Worm (Caenorhabditis elegans) whole organism, L1 larva: ENCODE measurements around the gene nspg-1.

Source experiments
- aha-1 ChIP-seq: fragments of 150-350 bp; optimal IDR thresholded peaks from 2 replicates; lab custom pipeline; 2014; ENCODE audit warnings: missing biosample characterization, missing genetic modification characterization
- blmp-1 ChIP-seq: fragments of 150-350 bp; optimal IDR thresholded peaks from 2 replicates; lab custom pipeline; 2014; ENCODE audit warnings: missing biosample characterization, missing genetic modification characterization
- ceh-63 ChIP-seq: fragments of 200-800 bp; sonication (Bioruptor generic); optimal IDR thresholded peaks from 2 replicates; lab custom pipeline; 2018; ENCODE audit warnings: mild to moderate bottlenecking, missing genetic modification characterization, missing compliant biosample characterization
- ceh-8 ChIP-seq: fragments of 200-800 bp; sonication (Bioruptor generic); optimal IDR thresholded peaks from 2 replicates; lab custom pipeline; 2018; ENCODE audit warnings: mild to moderate bottlenecking, missing genetic modification characterization, moderate library complexity, missing compliant biosample characterization
- ceh-88 ChIP-seq: fragments of 200-800 bp; sonication (Bioruptor generic); IDR thresholded peaks from 2 replicates; pipeline ENCODE4 v1.3.6; 2022; ENCODE audit warnings: missing genetic modification characterization, missing compliant biosample characterization
- ceh-90 ChIP-seq: sonication (generic microtip); optimal IDR thresholded peaks from 2 replicates; lab custom pipeline; 2016; ENCODE audit warnings: missing genetic modification characterization, missing compliant biosample characterization
- dsc-1 ChIP-seq: sonication (generic microtip); optimal IDR thresholded peaks from 2 replicates; lab custom pipeline; 2016; ENCODE audit warnings: mild to moderate bottlenecking, missing genetic modification characterization, missing compliant biosample characterization
- efl-3 ChIP-seq: fragments of 200-800 bp; sonication (Bioruptor generic); optimal IDR thresholded peaks from 2 replicates; lab custom pipeline; 2018; ENCODE audit warnings: mild to moderate bottlenecking, missing genetic modification characterization, missing compliant biosample characterization
- egl-13 ChIP-seq: sonication (generic microtip); optimal IDR thresholded peaks from 2 replicates; lab custom pipeline; 2016; ENCODE audit warnings: missing genotype, missing genetic modification reagents, missing genetic modification characterization, missing compliant biosample characterization
- elt-2 ChIP-seq: sonication (generic microtip); optimal IDR thresholded peaks from 2 replicates; lab custom pipeline; 2016; ENCODE audit warnings: missing genetic modification characterization, mild to moderate bottlenecking, inconsistent platforms, missing compliant biosample characterization, missing genetic modification reagents
- fkh-8 ChIP-seq: sonication (generic microtip); optimal IDR thresholded peaks from 2 replicates; lab custom pipeline; 2016; ENCODE audit warnings: mild to moderate bottlenecking, missing genetic modification characterization, missing compliant biosample characterization
- hlh-17 ChIP-seq: fragments of 200-800 bp; sonication (Bioruptor generic); optimal IDR thresholded peaks from 2 replicates; lab custom pipeline; 2018; ENCODE audit warnings: missing genetic modification characterization, mild to moderate bottlenecking, missing compliant biosample characterization, moderate library complexity, borderline replicate concordance
- isw-1 ChIP-seq: fragments of 200-800 bp; sonication (Bioruptor generic); IDR thresholded peaks from 2 replicates; pipeline ENCODE4 v1.3.6; 2022; ENCODE audit warnings: missing genetic modification characterization, missing compliant biosample characterization
- lin-13 ChIP-seq: fragments of 150-350 bp; optimal IDR thresholded peaks from 2 replicates; lab custom pipeline; 2014; ENCODE audit warnings: missing biosample characterization, missing genetic modification reagents, missing genetic modification characterization
- lin-35 ChIP-seq, 2 experiments: fragments of 150-350 bp; optimal IDR thresholded peaks; 2 replicates each; lab custom pipeline; 2014; ENCODE audit warnings: missing biosample characterization in 2 of 2, missing genetic modification characterization in 2 of 2, missing genetic modification reagents in 2 of 2
- mep-1 ChIP-seq: fragments of 150-350 bp; optimal IDR thresholded peaks from 2 replicates; lab custom pipeline; 2014; ENCODE audit warnings: missing biosample characterization, missing genetic modification characterization
- nhr-11 ChIP-seq: fragments of 150-350 bp; optimal IDR thresholded peaks from 2 replicates; lab custom pipeline; 2014; ENCODE audit warnings: missing biosample characterization, missing genetic modification characterization
- nhr-20 ChIP-seq: sonication (generic microtip); optimal IDR thresholded peaks from 2 replicates; lab custom pipeline; 2016; ENCODE audit warnings: mild to moderate bottlenecking, missing genetic modification characterization, missing compliant biosample characterization
- nhr-28 ChIP-seq: fragments of 150-350 bp; optimal IDR thresholded peaks from 2 replicates; lab custom pipeline; 2014; ENCODE audit warnings: missing biosample characterization, missing genetic modification characterization
- nhr-47 ChIP-seq: sonication (generic microtip); optimal IDR thresholded peaks from 2 replicates; lab custom pipeline; 2016; ENCODE audit warnings: mild to moderate bottlenecking, missing genetic modification characterization, moderate library complexity, missing compliant biosample characterization
- nhr-71 ChIP-seq: sonication (generic microtip); optimal IDR thresholded peaks from 2 replicates; lab custom pipeline; 2016; ENCODE audit warnings: mild to moderate bottlenecking, missing genetic modification characterization, moderate library complexity, missing compliant biosample characterization
- nhr-77 ChIP-seq: fragments of 150-350 bp; optimal IDR thresholded peaks from 2 replicates; lab custom pipeline; 2014; ENCODE audit warnings: missing biosample characterization, missing genetic modification characterization
- nhr-85 ChIP-seq: sonication (generic microtip); peaks from one replicate; lab custom pipeline; 2016; ENCODE audit warnings: missing genetic modification characterization, inconsistent platforms, missing compliant biosample characterization
- nhr-90 ChIP-seq: sonication (generic microtip); optimal IDR thresholded peaks from 2 replicates; lab custom pipeline; 2016; ENCODE audit warnings: mild to moderate bottlenecking, missing genetic modification characterization, missing compliant biosample characterization; ENCODE audit not compliant: poor library complexity
- pag-3 ChIP-seq: sonication (generic microtip); optimal IDR thresholded peaks from 2 replicates; lab custom pipeline; 2017; ENCODE audit warnings: missing genetic modification characterization, mild to moderate bottlenecking, missing compliant biosample characterization, antibody characterized with exemption, borderline replicate concordance; ENCODE audit not compliant: insufficient read depth
- rnt-1 ChIP-seq: sonication (generic microtip); optimal IDR thresholded peaks from 2 replicates; lab custom pipeline; 2016; ENCODE audit warnings: mild to moderate bottlenecking, missing genetic modification characterization, moderate library complexity, missing compliant biosample characterization
- skn-1 ChIP-seq: fragments of 150-350 bp; optimal IDR thresholded peaks from 2 replicates; lab custom pipeline; 2014; ENCODE audit warnings: missing biosample characterization, missing genetic modification characterization
- snu-23 ChIP-seq: sonication (generic microtip); optimal IDR thresholded peaks from 2 replicates; lab custom pipeline; 2016; ENCODE audit warnings: missing genetic modification characterization, missing compliant biosample characterization
- sox-4 ChIP-seq: sonication (generic microtip); optimal IDR thresholded peaks from 2 replicates; lab custom pipeline; 2016; ENCODE audit warnings: missing genetic modification characterization, missing compliant biosample characterization
- sptf-1 ChIP-seq: fragments of 150-350 bp; optimal IDR thresholded peaks from 2 replicates; lab custom pipeline; 2014; ENCODE audit warnings: missing biosample characterization, missing genetic modification characterization
- sup-37 ChIP-seq: fragments of 200-800 bp; sonication (Bioruptor generic); optimal IDR thresholded peaks from 2 replicates; lab custom pipeline; 2018; ENCODE audit warnings: mild to moderate bottlenecking, missing genetic modification characterization, missing compliant biosample characterization
- tlp-1 ChIP-seq: fragments of 150-350 bp; optimal IDR thresholded peaks from 2 replicates; lab custom pipeline; 2014; ENCODE audit warnings: missing biosample characterization, missing genetic modification characterization
- unc-30 ChIP-seq: sonication (generic microtip); optimal IDR thresholded peaks from 2 replicates; lab custom pipeline; 2017; ENCODE audit warnings: missing biosample characterization, missing genetic modification characterization
- vab-15 ChIP-seq: sonication (generic microtip); optimal IDR thresholded peaks from 2 replicates; lab custom pipeline; 2017; ENCODE audit warnings: missing genotype, mild to moderate bottlenecking, missing genetic modification characterization, missing compliant biosample characterization
- xbp-1 ChIP-seq: sonication (generic microtip); optimal IDR thresholded peaks from 2 replicates; lab custom pipeline; 2016; ENCODE audit warnings: missing genetic modification characterization, missing compliant biosample characterization
- zip-4 ChIP-seq: fragments of 200-800 bp; sonication (Bioruptor generic); optimal IDR thresholded peaks from 2 replicates; lab custom pipeline; 2018; ENCODE audit warnings: mild to moderate bottlenecking, missing genetic modification characterization, moderate library complexity, missing compliant biosample characterization
- ztf-4 ChIP-seq: fragments of 150-350 bp; optimal IDR thresholded peaks from 2 replicates; lab custom pipeline; 2014; ENCODE audit warnings: missing biosample characterization, missing genetic modification characterization

nspg-1 gene

ce11 chrV:12877579-12877978 is 9.7 kb upstream of the nspg-1 start:
- TF ChIP-seq snu-23 (GFP tag; lab: Kevin White, UChicago) (no peak), vab-15 (tag; lab: Kevin White, UChicago) (no peak), hlh-17 (GFP tag; lab: Kevin White, UChicago) (no peak), pag-3 (no peak), nhr-77 (no peak), ceh-63 (GFP tag; lab: Kevin White, UChicago) (no peak), nhr-90 (tag; lab: Kevin White, UChicago) (no peak), sox-4 (tag; lab: Kevin White, UChicago) (no peak), tlp-1 (no peak), nhr-47 (tag; lab: Kevin White, UChicago) (no peak), fkh-8 (tag; lab: Kevin White, UChicago) (no peak), dsc-1 (tag; lab: Kevin White, UChicago) (no peak)

ce11 chrV:12876708-12877107 is 8.8 kb upstream of the nspg-1 start:
- peak; percentile 2 for TF ChIP-seq nhr-20 (tag; lab: Kevin White, UChicago)
- peak; percentile 71 for TF ChIP-seq elt-2 (tag; lab: Kevin White, UChicago)
- TF ChIP-seq nhr-90 (tag; lab: Kevin White, UChicago): no peak
- TF ChIP-seq efl-3 (GFP tag; lab: Kevin White, UChicago): no peak
- peak in 1 of 2 experiments; percentile 40 for TF ChIP-seq lin-35 (GFP tag; optimal IDR thresholded peaks at IDR 0.05; lab: Kevin White, UChicago)
- TF ChIP-seq lin-13 (GFP tag; lab: Kevin White, UChicago): no peak

ce11 chrV:12875850-12876249 is 8.0 kb upstream of the nspg-1 start:
- TF ChIP-seq nhr-11 (no peak), xbp-1 (no peak), pag-3 (no peak), sptf-1 (tag; lab: Kevin White, UChicago) (no peak), nhr-20 (tag; lab: Kevin White, UChicago) (no peak), isw-1 (GFP tag; lab: Robert Waterston, UW) (no peak), vab-15 (tag; lab: Kevin White, UChicago) (no peak), ztf-4 (tag; lab: Kevin White, UChicago) (no peak), egl-13 (tag; lab: Kevin White, UChicago) (no peak), ceh-90 (no peak), blmp-1 (tag; lab: Kevin White, UChicago) (peak; percentile 89), nhr-71 (tag; lab: Kevin White, UChicago) (no peak), rnt-1 (tag; lab: Kevin White, UChicago) (no peak), tlp-1 (no peak), nhr-85 (tag; lab: Kevin White, UChicago) (peak; percentile 52)

- TF ChIP-seq skn-1 (tag; lab: Kevin White, UChicago): no peak
- TF ChIP-seq ceh-8: no peak
- no peak for TF ChIP-seq nhr-20 (tag; lab: Kevin White, UChicago)
- TF ChIP-seq zip-4 (GFP tag; lab: Kevin White, UChicago): no peak
- TF ChIP-seq sup-37 (GFP tag; lab: Kevin White, UChicago): no peak
- no peak for TF ChIP-seq mep-1
- TF ChIP-seq nhr-28: no peak
- TF ChIP-seq nhr-85 (tag; lab: Kevin White, UChicago): no peak
- TF ChIP-seq unc-30 (tag; lab: Kevin White, UChicago): no peak
- TF ChIP-seq ceh-88: no peak
- TF ChIP-seq aha-1 (tag; lab: Kevin White, UChicago): no peak
Observed at ce11 chrV:12871753-12872152, 3.9 kb upstream of the nspg-1 start, which contains the start of gene bus-19. TSS of gene bus-19 (plus strand) at chrV:12872053.
